Worm (Caenorhabditis elegans) whole organism, L3 larva: ENCODE measurements around the gene C32H11.4.

Experiments used
- ZK546.5 ChIP-seq: sonication (generic microtip); optimal IDR thresholded peaks from 2 replicates; lab custom pipeline; 2017; ENCODE audit warnings: missing biosample characterization, missing genetic modification characterization
- ama-1 ChIP-seq: fragments of 150-350 bp; optimal IDR thresholded peaks from 2 replicates; lab custom pipeline; 2018
- ceh-82 ChIP-seq: fragments of 150-350 bp; optimal IDR thresholded peaks from 2 replicates; lab custom pipeline; 2014; ENCODE audit warnings: missing biosample characterization, missing genetic modification characterization
- egl-5 ChIP-seq: fragments of 150-350 bp; optimal IDR thresholded peaks from 2 replicates; lab custom pipeline; 2017; ENCODE audit warnings: missing biosample characterization, missing genetic modification reagents, missing genetic modification characterization, inconsistent platforms
- fkh-10 ChIP-seq: sonication (generic microtip); optimal IDR thresholded peaks from 2 replicates; lab custom pipeline; 2017; ENCODE audit warnings: missing biosample characterization, missing genetic modification reagents, missing genetic modification characterization
- nfya-1 ChIP-seq: sonication (generic microtip); optimal IDR thresholded peaks from 2 replicates; lab custom pipeline; 2017; ENCODE audit warnings: missing genetic modification characterization, mild to moderate bottlenecking, missing compliant biosample characterization, antibody characterized with exemption, moderate library complexity; ENCODE audit not compliant: insufficient read depth
- nhr-11 ChIP-seq: fragments of 150-350 bp; optimal IDR thresholded peaks from 2 replicates; lab custom pipeline; 2014; ENCODE audit warnings: missing biosample characterization, missing genetic modification characterization
- nhr-237 ChIP-seq: fragments of 150-350 bp; optimal IDR thresholded peaks from 2 replicates; lab custom pipeline; 2014; ENCODE audit warnings: missing biosample characterization, missing genetic modification characterization
- nhr-28 ChIP-seq: fragments of 150-350 bp; optimal IDR thresholded peaks from 2 replicates; lab custom pipeline; 2014; ENCODE audit warnings: missing biosample characterization, missing genetic modification characterization
- snpc-4 ChIP-seq: fragments of 150-350 bp; optimal IDR thresholded peaks from 2 replicates; lab custom pipeline; 2014; ENCODE audit warnings: missing biosample characterization, missing genetic modification characterization
- unc-39 ChIP-seq: sonication (generic microtip); optimal IDR thresholded peaks from 4 replicates; lab custom pipeline; 2017; ENCODE audit warnings: missing biosample characterization, missing genetic modification characterization
- zag-1 ChIP-seq: fragments of 150-350 bp; optimal IDR thresholded peaks from 2 replicates; lab custom pipeline; 2014; ENCODE audit warnings: missing biosample characterization, missing genetic modification characterization

ce11 chrIV:12924332-12924731 is 3.3 kb downstream of the C32H11.4 start, which contains the start of gene srlf-4:
- no peak for TF ChIP-seq nfya-1 (tag; lab: Kevin White, UChicago)
- TF ChIP-seq ZK546.5, result no peak
- TF ChIP-seq zag-1 (tag; lab: Kevin White, UChicago), result no peak
- no peak for TF ChIP-seq ama-1 (lab: Kevin White, UChicago)
- TF ChIP-seq egl-5 (tag; lab: Kevin White, UChicago), result no peak
- no peak for TF ChIP-seq ceh-82 (tag; lab: Kevin White, UChicago)
- TF ChIP-seq nhr-11 (tag; lab: Kevin White, UChicago), result no peak
- no peak for TF ChIP-seq nhr-237 (tag; lab: Kevin White, UChicago)
- TF ChIP-seq fkh-10, result no peak
- TF ChIP-seq snpc-4 (tag; lab: Kevin White, UChicago), result no peak
- no peak for TF ChIP-seq nhr-28 (tag; lab: Kevin White, UChicago)
- TF ChIP-seq unc-39 (tag; lab: Kevin White, UChicago), result no peak
